Worm (Caenorhabditis elegans) whole organism, mixed stage, embryonic: ENCODE results near the gene R12H7.4.

Experiments used
- M03D4.4 ChIP-seq: sonication (generic microtip); optimal IDR thresholded peaks from 2 replicates; lab custom pipeline; 2017; ENCODE audit warnings: mild to moderate bottlenecking, missing genetic modification characterization, missing compliant biosample characterization
- bed-3 ChIP-seq: fragments of 200-800 bp; sonication (Bioruptor generic); optimal IDR thresholded peaks from 3 replicates; lab custom pipeline; 2018; ENCODE audit warnings: mild to moderate bottlenecking, missing genetic modification characterization, moderate library complexity, missing compliant biosample characterization
- blmp-1 ChIP-seq: fragments of 150-350 bp; optimal IDR thresholded peaks from 2 replicates; lab custom pipeline; 2014; ENCODE audit warnings: missing biosample characterization, missing genetic modification characterization
- ceh-39 ChIP-seq: fragments of 150-350 bp; optimal IDR thresholded peaks from 2 replicates; lab custom pipeline; 2014; ENCODE audit warnings: missing biosample characterization, missing genetic modification characterization
- ceh-83 ChIP-seq: fragments of 200-800 bp; sonication (Bioruptor generic); optimal IDR thresholded peaks from 2 replicates; lab custom pipeline; 2018; ENCODE audit warnings: mild to moderate bottlenecking, missing genetic modification characterization, missing compliant biosample characterization
- ces-1 ChIP-seq: fragments of 150-350 bp; optimal IDR thresholded peaks from 2 replicates; lab custom pipeline; 2014; ENCODE audit warnings: missing biosample characterization, missing genetic modification reagents, missing genetic modification characterization
- cnd-1 ChIP-seq: fragments of 200-800 bp; sonication (Bioruptor generic); optimal IDR thresholded peaks from 2 replicates; lab custom pipeline; 2018; ENCODE audit warnings: mild to moderate bottlenecking, missing genetic modification characterization, missing compliant biosample characterization
- drap-1 ChIP-seq: fragments of 200-800 bp; sonication (Bioruptor generic); optimal IDR thresholded peaks from 3 replicates; lab custom pipeline; 2018; ENCODE audit warnings: mild to moderate bottlenecking, missing genetic modification characterization, missing compliant biosample characterization
- elt-1 ChIP-seq: sonication (generic microtip); optimal IDR thresholded peaks from 2 replicates; lab custom pipeline; 2017; ENCODE audit warnings: missing genetic modification characterization, mild to moderate bottlenecking, missing compliant biosample characterization, antibody characterized with exemption, moderate library complexity, borderline replicate concordance; ENCODE audit not compliant: insufficient read depth
- elt-3 ChIP-seq: fragments of 150-350 bp; optimal IDR thresholded peaks from 2 replicates; lab custom pipeline; 2014; ENCODE audit warnings: missing biosample characterization, missing genetic modification characterization
- flh-1 ChIP-seq: fragments of 200-800 bp; sonication (Bioruptor generic); optimal IDR thresholded peaks from 2 replicates; lab custom pipeline; 2018; ENCODE audit warnings: mild to moderate bottlenecking, missing genetic modification characterization, moderate library complexity, missing compliant biosample characterization
- ham-2 ChIP-seq: fragments of 200-800 bp; sonication (Bioruptor generic); optimal IDR thresholded peaks from 2 replicates; lab custom pipeline; 2018; ENCODE audit warnings: mild to moderate bottlenecking, missing genetic modification characterization, missing compliant biosample characterization
- hlh-1 ChIP-seq: fragments of 150-350 bp; optimal IDR thresholded peaks from 2 replicates; lab custom pipeline; 2014; ENCODE audit warnings: missing biosample characterization, missing genetic modification reagents, missing genetic modification characterization
- lin-13 ChIP-seq: fragments of 150-350 bp; optimal IDR thresholded peaks from 2 replicates; lab custom pipeline; 2014; ENCODE audit warnings: missing biosample characterization, missing genetic modification characterization
- lin-32 ChIP-seq: fragments of 200-800 bp; sonication (Bioruptor generic); optimal IDR thresholded peaks from 2 replicates; lab custom pipeline; 2018; ENCODE audit warnings: mild to moderate bottlenecking, missing genetic modification characterization, missing compliant biosample characterization
- lsy-2 ChIP-seq: fragments of 150-350 bp; optimal IDR thresholded peaks from 2 replicates; lab custom pipeline; 2014; ENCODE audit warnings: missing biosample characterization, missing genetic modification characterization
- mep-1 ChIP-seq: fragments of 150-350 bp; optimal IDR thresholded peaks from 2 replicates; lab custom pipeline; 2017; ENCODE audit warnings: missing biosample characterization, missing genetic modification reagents, missing genetic modification characterization, inconsistent platforms
- mls-2 ChIP-seq: sonication (generic microtip); optimal IDR thresholded peaks from 2 replicates; lab custom pipeline; 2016; ENCODE audit warnings: mild to moderate bottlenecking, missing genetic modification characterization, moderate library complexity, missing compliant biosample characterization
- nhr-12 ChIP-seq: fragments of 150-350 bp; optimal IDR thresholded peaks from 2 replicates; lab custom pipeline; 2014; ENCODE audit warnings: missing biosample characterization, missing genetic modification characterization
- nhr-2 ChIP-seq: fragments of 150-350 bp; optimal IDR thresholded peaks from 2 replicates; lab custom pipeline; 2014; ENCODE audit warnings: missing biosample characterization, missing genetic modification characterization
- nhr-237 ChIP-seq: fragments of 150-350 bp; optimal IDR thresholded peaks from 2 replicates; lab custom pipeline; 2014; ENCODE audit warnings: missing biosample characterization, missing genetic modification characterization
- nhr-28 ChIP-seq: fragments of 150-350 bp; optimal IDR thresholded peaks from 2 replicates; lab custom pipeline; 2014; ENCODE audit warnings: missing biosample characterization, missing genetic modification characterization
- nhr-76 ChIP-seq: sonication (generic microtip); optimal IDR thresholded peaks from 2 replicates; lab custom pipeline; 2017; ENCODE audit warnings: missing biosample characterization, missing genetic modification characterization
- pha-4 ChIP-seq: fragments of 150-350 bp; optimal IDR thresholded peaks from 2 replicates; lab custom pipeline; 2018; ENCODE audit warnings: missing biosample characterization, missing genetic modification reagents, missing genetic modification characterization
- sem-2 ChIP-seq: fragments of 200-800 bp; sonication (Bioruptor generic); optimal IDR thresholded peaks from 2 replicates; lab custom pipeline; 2018; ENCODE audit warnings: mild to moderate bottlenecking, missing genetic modification characterization, missing compliant biosample characterization
- sptf-1 ChIP-seq: sonication (generic microtip); optimal IDR thresholded peaks from 2 replicates; lab custom pipeline; 2017; ENCODE audit warnings: mild to moderate bottlenecking, missing genetic modification characterization, moderate library complexity, missing compliant biosample characterization
- tbx-8 ChIP-seq: fragments of 200-800 bp; sonication (Bioruptor generic); optimal IDR thresholded peaks from 2 replicates; lab custom pipeline; 2018; ENCODE audit warnings: mild to moderate bottlenecking, missing genetic modification characterization, moderate library complexity, missing compliant biosample characterization
- unc-120 ChIP-seq: sonication (generic microtip); optimal IDR thresholded peaks from 2 replicates; lab custom pipeline; 2017; ENCODE audit warnings: missing genetic modification characterization, missing compliant biosample characterization; ENCODE audit not compliant: poor library complexity, severe bottlenecking
- unc-62 ChIP-seq: fragments of 150-350 bp; optimal IDR thresholded peaks from 2 replicates; lab custom pipeline; 2014; ENCODE audit warnings: missing biosample characterization, missing genetic modification reagents, missing genetic modification characterization

The R12H7.4 gene

ce11 chrX:13223437-13223836 is 6.5 kb downstream of the R12H7.4 start, which contains the start of gene skr-20:
TSS of gene skr-20 (minus strand) at chrX:13223537.
- TF ChIP-seq unc-62 (GFP tag; lab: Kevin White, UChicago) (no peak), ceh-83 (GFP tag; lab: Kevin White, UChicago) (no peak), mep-1 (tag; lab: Kevin White, UChicago) (no peak)

- TF ChIP-seq tbx-8 (GFP tag; lab: Kevin White, UChicago) (no peak), bed-3 (GFP tag; lab: Kevin White, UChicago) (no peak), nhr-12 (no peak), lin-13 (tag; lab: Kevin White, UChicago) (no peak), mep-1 (tag; lab: Kevin White, UChicago) (no peak), nhr-28 (tag; lab: Kevin White, UChicago) (no peak), hlh-1 (tag; lab: Kevin White, UChicago) (no peak), M03D4.4 (tag; lab: Kevin White, UChicago) (no peak), blmp-1 (tag; lab: Kevin White, UChicago) (no peak), flh-1 (no peak), nhr-237 (no peak), drap-1 (GFP tag; lab: Kevin White, UChicago) (no peak), unc-120 (tag; lab: Kevin White, UChicago) (no peak), ceh-39 (tag; lab: Kevin White, UChicago) (no peak), cnd-1 (tag; lab: Kevin White, UChicago) (no peak), lsy-2 (tag; lab: Kevin White, UChicago) (no peak)
These were observed 7.7 kb downstream of the R12H7.4 start, which contains the start of gene skr-19 for ce11 chrX:13224608-13225007. TSS of gene skr-19 (minus strand) at chrX:13224708.

- no peak for TF ChIP-seq nhr-28 (tag; lab: Kevin White, UChicago)
- TF ChIP-seq lin-13 (tag; lab: Kevin White, UChicago), result no peak
- no peak for TF ChIP-seq ces-1 (GFP tag; lab: Kevin White, UChicago)
- TF ChIP-seq ham-2 (GFP tag; lab: Kevin White, UChicago), result no peak
- TF ChIP-seq nhr-76 (tag; lab: Kevin White, UChicago), result no peak
- TF ChIP-seq mls-2 (tag; lab: Kevin White, UChicago), result no peak
- TF ChIP-seq flh-1, result no peak
- TF ChIP-seq mep-1 (tag; lab: Kevin White, UChicago), result peak; percentile 2
- peak; percentile 64 for TF ChIP-seq unc-62 (GFP tag; lab: Kevin White, UChicago)
- TF ChIP-seq drap-1 (GFP tag; lab: Kevin White, UChicago), result no peak
- no peak for TF ChIP-seq pha-4 (tag; lab: Kevin White, UChicago)
- TF ChIP-seq bed-3 (GFP tag; lab: Kevin White, UChicago), result no peak
- no peak for TF ChIP-seq ceh-39 (tag; lab: Kevin White, UChicago)
- TF ChIP-seq tbx-8 (GFP tag; lab: Kevin White, UChicago), result no peak
- no peak for TF ChIP-seq elt-1 (tag; lab: Kevin White, UChicago)
- no peak for TF ChIP-seq sem-2 (GFP tag; lab: Kevin White, UChicago)
- TF ChIP-seq cnd-1 (tag; lab: Kevin White, UChicago), result peak; percentile 29
- no peak for TF ChIP-seq elt-3
- peak; percentile 55 for TF ChIP-seq lin-32 (GFP tag; lab: Kevin White, UChicago)
These were observed 8.4 kb downstream of the R12H7.4 start for ce11 chrX:13225111-13225905.

- peak; percentile 41 for TF ChIP-seq nhr-2 (tag; lab: Kevin White, UChicago)
- no peak for TF ChIP-seq mep-1 (tag; lab: Kevin White, UChicago)
- no peak for TF ChIP-seq ham-2 (GFP tag; lab: Kevin White, UChicago)
- no peak for TF ChIP-seq lin-32 (GFP tag; lab: Kevin White, UChicago)
- no peak for TF ChIP-seq nhr-12
- no peak for TF ChIP-seq nhr-76 (tag; lab: Kevin White, UChicago)
- peak; percentile 39 for TF ChIP-seq ces-1 (GFP tag; lab: Kevin White, UChicago)
- TF ChIP-seq pha-4 (tag; lab: Kevin White, UChicago), result no peak
- peak; percentile 51 for TF ChIP-seq ceh-39 (tag; lab: Kevin White, UChicago)
- TF ChIP-seq unc-62 (GFP tag; lab: Kevin White, UChicago), result no peak
- peak; percentile 26 for TF ChIP-seq unc-120 (tag; lab: Kevin White, UChicago)
- peak; percentile 48 for TF ChIP-seq sptf-1 (tag; lab: Kevin White, UChicago)
- TF ChIP-seq mls-2 (tag; lab: Kevin White, UChicago), result no peak
- no peak for TF ChIP-seq elt-3
- TF ChIP-seq drap-1 (GFP tag; lab: Kevin White, UChicago), result no peak
These were observed 9.8 kb downstream of the R12H7.4 start, which contains the start of gene skr-21 for ce11 chrX:13226614-13227096. TSS of gene skr-21 (minus strand) at chrX:13226664.
